Fruit fly (Drosophila melanogaster): ENCODE measurements around the gene CG3698.

CG3698 gene

DNA sequence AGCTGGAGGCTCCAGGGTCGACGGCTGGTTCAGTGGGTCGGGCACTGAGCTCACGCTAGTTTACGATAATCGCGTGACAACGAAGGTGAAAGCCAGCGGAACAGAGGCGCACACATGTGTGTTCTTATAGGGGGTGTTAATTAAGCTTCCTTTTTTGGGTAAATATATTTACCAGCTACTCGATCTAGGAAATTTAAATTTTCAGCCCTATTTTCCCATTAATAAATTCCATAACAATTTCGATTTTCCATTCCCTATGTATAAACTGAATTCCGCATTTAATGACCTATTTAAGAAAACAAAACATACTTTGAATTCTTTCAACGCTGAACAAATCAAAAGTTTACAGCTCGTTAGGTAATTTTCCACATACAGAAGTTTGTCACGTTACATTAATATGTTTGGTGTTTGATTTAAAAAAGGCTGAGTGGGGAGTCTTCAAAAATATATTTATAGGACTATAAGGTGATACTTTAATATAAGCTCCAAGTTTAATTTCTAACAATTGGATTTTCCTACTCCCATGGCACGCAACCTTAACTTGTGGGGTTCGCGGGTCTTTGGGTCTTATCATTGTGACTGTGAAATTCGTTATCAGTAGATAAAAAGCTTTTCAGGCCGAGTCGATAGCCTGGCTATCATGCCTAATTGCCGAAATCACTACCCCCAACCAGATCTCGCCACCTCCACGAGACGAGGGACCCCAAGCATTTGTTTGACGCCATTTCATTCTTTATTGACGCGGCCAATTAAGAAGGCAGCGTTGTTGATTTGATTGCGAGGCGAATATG lies 39.1 kb upstream of the CG3698 start, which contains the start of gene CG13255 (continued):
- peak; percentile 25 for TF ChIP-seq fu2 (GFP tag; optimal IDR thresholded peaks at IDR 0.05)
- peak; percentile 11 for TF ChIP-seq sd (tag; optimal IDR thresholded peaks at IDR 0.05)
- TF ChIP-seq row (GFP tag; IDR thresholded peaks at IDR 0.05) = peak; percentile 63
- TF ChIP-seq Sox102F (GFP tag; optimal IDR thresholded peaks at IDR 0.05) = peak; percentile 24
- TF ChIP-seq HLH3B (GFP tag; IDR thresholded peaks at IDR 0.05) = no peak
- no peak for TF ChIP-seq CG3407 (GFP tag; optimal IDR thresholded peaks at IDR 0.05)
- TF ChIP-seq Mes4 (GFP tag; optimal IDR thresholded peaks at IDR 0.05) = no peak
- TF ChIP-seq cg (GFP tag; optimal IDR thresholded peaks at IDR 0.05) = no peak
- no peak for TF ChIP-seq CG6272 (GFP tag; IDR thresholded peaks at IDR 0.05)
- peak; percentile 1 for TF ChIP-seq CG1792 (GFP tag; optimal IDR thresholded peaks at IDR 0.05)
- no peak for TF ChIP-seq sr (GFP tag; IDR thresholded peaks at IDR 0.05)
- no peak for TF ChIP-seq kah (GFP tag; optimal IDR thresholded peaks at IDR 0.05)
- no peak for TF ChIP-seq CG3838 (GFP tag; optimal IDR thresholded peaks at IDR 0.05)
- peak; percentile 48 for TF ChIP-seq nau (GFP tag; optimal IDR thresholded peaks at IDR 0.05)
- peak; percentile 76; the same call in 2 of the 3 replicates for TF ChIP-seq CG17361 (GFP tag; IDR thresholded peaks at IDR 0.05)
- TF ChIP-seq CG30020 (tag; optimal IDR thresholded peaks at IDR 0.05) = no peak
- peak; percentile 36; the same call in 1 of the 2 replicates for TF ChIP-seq CG9215 (GFP tag; IDR thresholded peaks at IDR 0.05)
- no peak for TF ChIP-seq CG6854 (GFP tag; optimal IDR thresholded peaks at IDR 0.05)
- no peak for TF ChIP-seq disco-r (GFP tag; optimal IDR thresholded peaks at IDR 0.05)
- TF ChIP-seq CG17829 (tag; optimal IDR thresholded peaks at IDR 0.05) = no peak
- peak; percentile 53 for TF ChIP-seq CG7839 (tag; optimal IDR thresholded peaks at IDR 0.05)
- no peak for TF ChIP-seq CG3995 (GFP tag; optimal IDR thresholded peaks at IDR 0.05)
- TF ChIP-seq CG8290 (GFP tag; optimal IDR thresholded peaks at IDR 0.05) = no peak
- no peak for TF ChIP-seq CG8290 (tag; optimal IDR thresholded peaks at IDR 0.05)
- no peak for TF ChIP-seq CG30431 (GFP tag; optimal IDR thresholded peaks at IDR 0.05)
- no peak for TF ChIP-seq her (GFP tag; optimal IDR thresholded peaks at IDR 0.05)
- TF ChIP-seq CG2120 (GFP tag; optimal IDR thresholded peaks at IDR 0.05) = peak; percentile 82
- peak; percentile 14 for TF ChIP-seq vfl (GFP tag; optimal IDR thresholded peaks at IDR 0.05)
- TF ChIP-seq Mad (GFP tag; optimal IDR thresholded peaks at IDR 0.05) = no peak
- TF ChIP-seq chn (GFP tag; optimal IDR thresholded peaks at IDR 0.05) = no peak
- no peak for TF ChIP-seq CG33213 (GFP tag; optimal IDR thresholded peaks at IDR 0.05)
- no peak for TF ChIP-seq CG33557 (GFP tag; optimal IDR thresholded peaks at IDR 0.05)
- peak; percentile 43 for TF ChIP-seq nmo (GFP tag; optimal IDR thresholded peaks at IDR 0.05)
- TF ChIP-seq usp (GFP tag; optimal IDR thresholded peaks at IDR 0.05) = no peak
- TF ChIP-seq crol (GFP tag; IDR thresholded peaks at IDR 0.05) = no peak
- no peak for TF ChIP-seq Max (GFP tag; optimal IDR thresholded peaks at IDR 0.05)
- TF ChIP-seq bbx (GFP tag; IDR thresholded peaks at IDR 0.05; ENCODE audit: partially characterized antibody) = no peak
- TF ChIP-seq nom (GFP tag; optimal IDR thresholded peaks at IDR 0.05) = no peak
- TF ChIP-seq CG7556 (GFP tag; optimal IDR thresholded peaks at IDR 0.05) = peak; percentile 69
- no peak for TF ChIP-seq CG10321 (GFP tag; IDR thresholded peaks at IDR 0.05)
- TF ChIP-seq Bdp1 (GFP tag; optimal IDR thresholded peaks at IDR 0.05) = no peak
- no peak for TF ChIP-seq dmrt11E (tag; optimal IDR thresholded peaks at IDR 0.05)
- TF ChIP-seq CG34224 (GFP tag; IDR thresholded peaks at IDR 0.05; ENCODE audit: partially characterized antibody) = no peak
- TF ChIP-seq wdn (GFP tag; IDR thresholded peaks at IDR 0.05) = no peak
- TF ChIP-seq Myb (GFP tag; optimal IDR thresholded peaks at IDR 0.05) = peak; percentile 36
- no peak for TF ChIP-seq CG17186 (GFP tag; optimal IDR thresholded peaks at IDR 0.05)
- no peak for TF ChIP-seq mirr (GFP tag; optimal IDR thresholded peaks at IDR 0.05)
- TF ChIP-seq sima (GFP tag; optimal IDR thresholded peaks at IDR 0.05) = no peak
- peak; percentile 52 for TF ChIP-seq NfI (GFP tag; optimal IDR thresholded peaks at IDR 0.05)
- no peak for TF ChIP-seq Fer3 (tag; optimal IDR thresholded peaks at IDR 0.05)
- no peak for TF ChIP-seq sqz (GFP tag; optimal IDR thresholded peaks at IDR 0.05)

All from whole organism, embryonic.